Fruit fly (Drosophila melanogaster) whole organism, pupa: ENCODE results near the gene tsl.
A peak's percentile ranks its signal among the peaks of the same experiment; 100 is the strongest.

Experiments
- CG10348 ChIP-seq: fragments of 200-800 bp; sonication (Bioruptor generic); IDR thresholded peaks from 2 replicates; pipeline ENCODE4 v1.3.6; 2022; ENCODE audit warnings: missing biosample characterization, missing genetic modification characterization
- CG12605 ChIP-seq: fragments of 200-800 bp; sonication (Bioruptor generic); IDR thresholded peaks from 2 replicates; pipeline ENCODE4 v1.3.6; 2022; ENCODE audit warnings: missing biosample characterization, missing genetic modification characterization
- CG13204 ChIP-seq: fragments of 200-800 bp; sonication (Bioruptor generic); optimal IDR thresholded peaks from 2 replicates; lab custom pipeline; 2018; ENCODE audit warnings: missing biosample characterization, mild to moderate bottlenecking, missing genetic modification characterization, moderate library complexity
- CG14655 ChIP-seq: fragments of 200-800 bp; sonication (Bioruptor generic); optimal IDR thresholded peaks from 3 replicates; lab custom pipeline; 2017; ENCODE audit warnings: mild to moderate bottlenecking, missing biosample characterization, missing genetic modification reagents, missing genetic modification characterization
- CG15710 ChIP-seq: fragments of 200-800 bp; sonication (Bioruptor generic); optimal IDR thresholded peaks from 2 replicates; lab custom pipeline; 2018; ENCODE audit warnings: missing biosample characterization, mild to moderate bottlenecking, missing genetic modification characterization, moderate library complexity
- CG17806 ChIP-seq: fragments of 200-800 bp; sonication (Bioruptor generic); optimal IDR thresholded peaks from 2 replicates; lab custom pipeline; 2018; ENCODE audit warnings: missing biosample characterization, mild to moderate bottlenecking, missing genetic modification characterization, moderate library complexity
- CG32121 ChIP-seq: fragments of 200-800 bp; sonication (Bioruptor generic); IDR thresholded peaks from 2 replicates; pipeline ENCODE4 v1.3.6; 2022; ENCODE audit warnings: missing biosample characterization, missing genetic modification characterization
- CG34367 ChIP-seq: fragments of 200-800 bp; sonication (Bioruptor generic); optimal IDR thresholded peaks from 2 replicates; lab custom pipeline; 2018; ENCODE audit warnings: missing biosample characterization, mild to moderate bottlenecking, missing genetic modification characterization
- CG4496 ChIP-seq: fragments of 200-800 bp; sonication (Bioruptor generic); IDR thresholded peaks from 3 replicates; pipeline ENCODE4 v1.3.6; 2022; ENCODE audit warnings: missing biosample characterization, missing genetic modification characterization
- CG8159 ChIP-seq: fragments of 200-800 bp; sonication (Bioruptor generic); optimal IDR thresholded peaks from 3 replicates; lab custom pipeline; 2018; ENCODE audit warnings: missing biosample characterization, mild to moderate bottlenecking, missing genetic modification characterization, moderate library complexity
- CG8301 ChIP-seq: fragments of 200-800 bp; sonication (Bioruptor generic); optimal IDR thresholded peaks from 2 replicates; lab custom pipeline; 2018; ENCODE audit warnings: missing biosample characterization, mild to moderate bottlenecking, missing genetic modification characterization
- CG9948 ChIP-seq: fragments of 200-800 bp; sonication (Bioruptor generic); optimal IDR thresholded peaks from 2 replicates; lab custom pipeline; 2018; ENCODE audit warnings: missing biosample characterization, mild to moderate bottlenecking, missing genetic modification characterization, moderate library complexity
- D1 ChIP-seq: fragments of 200-800 bp; sonication (Bioruptor generic); optimal IDR thresholded peaks from 2 replicates; lab custom pipeline; 2018; ENCODE audit warnings: missing biosample characterization, mild to moderate bottlenecking, missing genetic modification characterization, moderate library complexity
- EcR ChIP-seq: fragments of 200-800 bp; sonication (Bioruptor generic); optimal IDR thresholded peaks from 3 replicates; lab custom pipeline; 2019; ENCODE audit warnings: missing biosample characterization, missing genetic modification characterization, mild to moderate bottlenecking, moderate library complexity, missing genetic modification reagents
- Ets98B ChIP-seq: fragments of 200-800 bp; sonication (Bioruptor generic); IDR thresholded peaks from 2 replicates; pipeline ENCODE4 v1.3.6; 2022; ENCODE audit warnings: missing biosample characterization, missing genetic modification characterization
- Pif1A ChIP-seq: fragments of 200-800 bp; sonication (Bioruptor generic); optimal IDR thresholded peaks from 3 replicates; lab custom pipeline; 2016; ENCODE audit warnings: missing biosample characterization, missing genetic modification characterization
- Pif1B ChIP-seq: fragments of 200-800 bp; sonication (Bioruptor generic); optimal IDR thresholded peaks from 3 replicates; lab custom pipeline; 2016; ENCODE audit warnings: missing biosample characterization, missing genetic modification characterization
- Snoo ChIP-seq: fragments of 200-800 bp; sonication (Bioruptor generic); optimal IDR thresholded peaks from 3 replicates; lab custom pipeline; 2017; ENCODE audit warnings: missing biosample characterization, mild to moderate bottlenecking, missing genetic modification characterization, inconsistent platforms
- fd96Ca ChIP-seq: fragments of 200-800 bp; sonication (Bioruptor generic); IDR thresholded peaks from 3 replicates; pipeline ENCODE4 v1.3.6; 2022; ENCODE audit warnings: missing biosample characterization, missing genetic modification characterization
- gl ChIP-seq: fragments of 200-800 bp; sonication (Bioruptor generic); optimal IDR thresholded peaks from 2 replicates; lab custom pipeline; 2018; ENCODE audit warnings: missing biosample characterization, mild to moderate bottlenecking, missing genetic modification characterization
- rn ChIP-seq: fragments of 200-800 bp; sonication (Bioruptor generic); IDR thresholded peaks from 2 replicates; pipeline ENCODE4 v1.3.6; 2022; ENCODE audit warnings: missing biosample characterization, missing genetic modification characterization

Gene tsl

dm6 chr3R:21828040-21828526 is 45.7 kb upstream of the tsl start:
- TF ChIP-seq gl (tag; lab: Kevin White, UChicago), result no peak
- TF ChIP-seq CG14655 (GFP tag; lab: Kevin White, UChicago), result peak; percentile 23
- no peak for TF ChIP-seq CG32121 (GFP tag; lab: Robert Waterston, UW)
- TF ChIP-seq D1 (tag; lab: Kevin White, UChicago), result no peak
- TF ChIP-seq CG8159 (tag; lab: Kevin White, UChicago), result no peak
- no peak for TF ChIP-seq CG4496 (GFP tag; lab: Robert Waterston, UW)
- no peak for TF ChIP-seq CG34367 (tag; lab: Kevin White, UChicago)
- TF ChIP-seq CG15710 (tag; lab: Kevin White, UChicago), result no peak
- TF ChIP-seq rn, result no peak
- TF ChIP-seq Pif1B (GFP tag; lab: Kevin White, UChicago), result no peak
- TF ChIP-seq Ets98B (GFP tag; lab: Robert Waterston, UW), result no peak
- no peak for TF ChIP-seq CG13204 (GFP tag; lab: Kevin White, UChicago)
- no peak for TF ChIP-seq CG10348 (GFP tag; lab: Robert Waterston, UW)
- no peak for TF ChIP-seq fd96Ca (GFP tag; lab: Robert Waterston, UW)
- no peak for TF ChIP-seq EcR (GFP tag; lab: Kevin White, UChicago)
- no peak for TF ChIP-seq Snoo (tag; lab: Kevin White, UChicago)
- no peak for TF ChIP-seq CG12605 (GFP tag; lab: Robert Waterston, UW)
- TF ChIP-seq Pif1A, result peak; percentile 3
- TF ChIP-seq CG9948 (tag; lab: Kevin White, UChicago), result peak; percentile 21
- no peak for TF ChIP-seq CG17806 (tag; lab: Kevin White, UChicago)
- peak; percentile 17 for TF ChIP-seq CG8301 (tag; lab: Kevin White, UChicago)

dm6 chr3R:21827453-21828039 is 45.2 kb upstream of the tsl start:
- TF ChIP-seq Snoo (tag; lab: Kevin White, UChicago) (peak; percentile 33), Pif1A (peak; percentile 11), CG17806 (tag; lab: Kevin White, UChicago) (no peak), CG4496 (GFP tag; lab: Robert Waterston, UW) (peak; percentile 28; the same call in 1 of the 3 replicates), CG15710 (tag; lab: Kevin White, UChicago) (no peak), CG8159 (tag; lab: Kevin White, UChicago) (peak; percentile 23), CG13204 (GFP tag; lab: Kevin White, UChicago) (no peak), CG9948 (tag; lab: Kevin White, UChicago) (peak; percentile 3), CG14655 (GFP tag; lab: Kevin White, UChicago) (peak; percentile 36), CG8301 (tag; lab: Kevin White, UChicago) (peak; percentile 36)

- no peak for TF ChIP-seq CG32121 (GFP tag; lab: Robert Waterston, UW)
- TF ChIP-seq CG17806 (tag; lab: Kevin White, UChicago), result peak; percentile 40
- TF ChIP-seq Ets98B (GFP tag; lab: Robert Waterston, UW), result no peak
- TF ChIP-seq CG14655 (GFP tag; lab: Kevin White, UChicago), result peak; percentile 53
- peak; percentile 1 for TF ChIP-seq CG34367 (tag; lab: Kevin White, UChicago)
- TF ChIP-seq CG4496 (GFP tag; lab: Robert Waterston, UW), result no peak
- TF ChIP-seq EcR (GFP tag; lab: Kevin White, UChicago), result peak; percentile 63
- TF ChIP-seq CG13204 (GFP tag; lab: Kevin White, UChicago), result no peak
- TF ChIP-seq Snoo (tag; lab: Kevin White, UChicago), result no peak
- TF ChIP-seq CG15710 (tag; lab: Kevin White, UChicago), result peak; percentile 66
- TF ChIP-seq Pif1A, result no peak
- no peak for TF ChIP-seq rn
- no peak for TF ChIP-seq gl (tag; lab: Kevin White, UChicago)
- no peak for TF ChIP-seq D1 (tag; lab: Kevin White, UChicago)
- no peak for TF ChIP-seq fd96Ca (GFP tag; lab: Robert Waterston, UW)
- no peak for TF ChIP-seq CG12605 (GFP tag; lab: Robert Waterston, UW)
- TF ChIP-seq Pif1B (GFP tag; lab: Kevin White, UChicago), result no peak
- TF ChIP-seq CG9948 (tag; lab: Kevin White, UChicago), result peak; percentile 45
- no peak for TF ChIP-seq CG10348 (GFP tag; lab: Robert Waterston, UW)
- peak; percentile 80 for TF ChIP-seq CG8159 (tag; lab: Kevin White, UChicago)
- TF ChIP-seq CG8301 (tag; lab: Kevin White, UChicago), result peak; percentile 2
Measured at dm6 chr3R:21825775-21826558, 43.6 kb upstream of the tsl start.

dm6 chr3R:21825140-21825539 is 42.8 kb upstream of the tsl start:
- TF ChIP-seq CG34367 (tag; lab: Kevin White, UChicago), result no peak
- no peak for TF ChIP-seq Pif1B (GFP tag; lab: Kevin White, UChicago)
- no peak for TF ChIP-seq CG13204 (GFP tag; lab: Kevin White, UChicago)
- TF ChIP-seq D1 (tag; lab: Kevin White, UChicago), result no peak
- no peak for TF ChIP-seq CG17806 (tag; lab: Kevin White, UChicago)
- no peak for TF ChIP-seq EcR (GFP tag; lab: Kevin White, UChicago)
- TF ChIP-seq CG32121 (GFP tag; lab: Robert Waterston, UW), result no peak
- no peak for TF ChIP-seq CG9948 (tag; lab: Kevin White, UChicago)
